Fruit fly (Drosophila melanogaster) whole organism, adult: ENCODE data around the gene CG2224.

ENCODE experiments used
- CG12768 ChIP-seq: fragments of 200-800 bp; sonication (Bioruptor generic); optimal IDR thresholded peaks from 2 replicates; lab custom pipeline; 2017; ENCODE audit warnings: missing biosample characterization, missing genetic modification characterization, mild to moderate bottlenecking, moderate library complexity, missing genetic modification reagents
- Crg-1 ChIP-seq: fragments of 200-800 bp; sonication (Bioruptor generic); optimal IDR thresholded peaks from 2 replicates; lab custom pipeline; 2016; ENCODE audit warnings: missing biosample characterization, missing genetic modification characterization
- tj ChIP-seq: fragments of 200-800 bp; sonication (Bioruptor generic); optimal IDR thresholded peaks from 3 replicates; lab custom pipeline; 2017; ENCODE audit warnings: missing biosample characterization, mild to moderate bottlenecking, missing genetic modification characterization, moderate library complexity
- toe ChIP-seq: fragments of 200-800 bp; sonication (Bioruptor generic); optimal IDR thresholded peaks from 2 replicates; lab custom pipeline; 2016; ENCODE audit warnings: missing biosample characterization, missing genetic modification characterization

dm6 chr3R:30422871-30423270, 36.2 kb downstream of the CG2224 start, which contains the start of the genes CG2217 and CG42740:
- TF ChIP-seq Crg-1 (GFP tag; lab: Kevin White, UChicago) = no peak
- TF ChIP-seq toe = no peak
- TF ChIP-seq CG12768 (GFP tag; lab: Kevin White, UChicago) = no peak
- no peak for TF ChIP-seq tj (GFP tag; lab: Kevin White, UChicago)
